Fruit fly (Drosophila melanogaster): ENCODE results near the gene CG7900.

The CG7900 gene

DNA sequence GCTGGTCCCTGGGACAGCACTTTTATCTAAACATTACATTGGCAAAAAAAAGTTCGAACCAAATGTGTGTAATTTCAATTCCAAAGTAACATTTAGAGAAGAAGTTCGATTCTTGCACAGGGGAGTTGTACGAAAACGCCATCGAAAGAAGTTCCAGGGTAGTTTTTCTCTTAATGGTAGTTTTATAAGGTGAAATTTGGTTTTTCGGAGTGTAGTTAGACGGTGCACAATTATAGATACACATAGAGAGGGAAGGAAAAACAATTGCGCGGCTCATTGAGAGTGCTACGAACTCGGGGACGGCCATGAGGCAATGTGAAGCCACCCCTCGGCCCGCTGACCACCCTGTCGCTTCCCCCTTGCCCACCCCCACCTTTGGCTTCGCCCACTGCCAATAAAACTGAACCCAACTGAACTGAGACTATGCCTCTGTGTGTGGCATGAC, 16.3 kb downstream of the CG7900 start (continued):
- TF ChIP-seq ase (GFP tag; IDR thresholded peaks at IDR 0.05) (peak; percentile 46; the same call in 2 of the 3 replicates), Bdp1 (GFP tag; optimal IDR thresholded peaks at IDR 0.05) (peak; percentile 18), CG10267 (tag; optimal IDR thresholded peaks at IDR 0.05) (peak; percentile 29), CG4707 (GFP tag; optimal IDR thresholded peaks at IDR 0.05) (peak; percentile 7), CG12942 (GFP tag; optimal IDR thresholded peaks at IDR 0.05) (peak; percentile 42), wor (GFP tag; IDR thresholded peaks at IDR 0.05) (peak; percentile 14; the same call in 1 of the 2 replicates), PHDP (tag; optimal IDR thresholded peaks at IDR 0.05) (peak; percentile 64), CG4730 (GFP tag; IDR thresholded peaks at IDR 0.05) (0 out of 2 replicates have a peak, but pooled peaks have one; percentile 34), CG17385 (GFP tag; optimal IDR thresholded peaks at IDR 0.05) (peak; percentile 59), D (optimal IDR thresholded peaks at IDR 0.05) (no peak), D (GFP tag; optimal IDR thresholded peaks at IDR 0.05) (peak; percentile 74), ken (GFP tag; IDR thresholded peaks at IDR 0.05) (peak; percentile 60; the same call in 1 of the 3 replicates), CG10209 (GFP tag; optimal IDR thresholded peaks at IDR 0.05) (peak; percentile 61), CG15479 (GFP tag; optimal IDR thresholded peaks at IDR 0.05) (no peak), Jarid2 (GFP tag; optimal IDR thresholded peaks at IDR 0.05) (peak; percentile 10), CG18764 (GFP tag; optimal IDR thresholded peaks at IDR 0.05) (peak; percentile 4), CG34224 (GFP tag; IDR thresholded peaks at IDR 0.05; ENCODE audit: partially characterized antibody) (no peak), nmo (GFP tag; optimal IDR thresholded peaks at IDR 0.05) (peak; percentile 58), dmrt99B (tag; optimal IDR thresholded peaks at IDR 0.05) (peak; percentile 77), nerfin-1 (tag; optimal IDR thresholded peaks at IDR 0.05) (peak; percentile 66), CG7987 (GFP tag; optimal IDR thresholded peaks at IDR 0.05) (no peak), CG11695 (GFP tag; IDR thresholded peaks at IDR 0.05) (peak; percentile 73), CG16863 (GFP tag; optimal IDR thresholded peaks at IDR 0.05) (peak; percentile 61), ems (GFP tag; optimal IDR thresholded peaks at IDR 0.05) (peak; percentile 32), Ravus (GFP tag; IDR thresholded peaks at IDR 0.05) (no peak), C15 (GFP tag; IDR thresholded peaks at IDR 0.05) (0 out of 3 replicates have a peak, but pooled peaks have one; percentile 39), MBD-R2 (GFP tag; IDR thresholded peaks at IDR 0.05) (peak; percentile 29; the same call in 1 of the 2 replicates), gem (tag; optimal IDR thresholded peaks at IDR 0.05) (peak; percentile 78), CG11723 (GFP tag; optimal IDR thresholded peaks at IDR 0.05) (peak; percentile 40), CG9817 (tag; optimal IDR thresholded peaks at IDR 0.05) (peak; percentile 68), jumu (GFP tag; optimal IDR thresholded peaks at IDR 0.05) (peak; percentile 59), eve (GFP tag; optimal IDR thresholded peaks at IDR 0.05) (peak in 1 of 2 experiments; percentile 69), B-H1 (GFP tag; IDR thresholded peaks at IDR 0.05) (peak; percentile 46), CG1603 (tag; optimal IDR thresholded peaks at IDR 0.05) (peak; percentile 75), CG5953 (GFP tag; IDR thresholded peaks at IDR 0.05) (peak; percentile 59; the same call in 1 of the 2 replicates), Nf-YC (tag; optimal IDR thresholded peaks at IDR 0.05) (peak; percentile 68), Lpt (GFP tag; optimal IDR thresholded peaks at IDR 0.05) (no peak), CG1529 (GFP tag; optimal IDR thresholded peaks at IDR 0.05) (peak; percentile 59), Ets97D (GFP tag; optimal IDR thresholded peaks at IDR 0.05) (peak; percentile 5), CG32772 (GFP tag; IDR thresholded peaks at IDR 0.05) (0 out of 2 replicates have a peak, but pooled peaks have one; percentile 21), Side (GFP tag; optimal IDR thresholded peaks at IDR 0.05) (peak; percentile 62), Atf-2 (GFP tag; optimal IDR thresholded peaks at IDR 0.05) (peak; percentile 37), pb (GFP tag; optimal IDR thresholded peaks at IDR 0.05) (peak; percentile 24), CG3995 (GFP tag; optimal IDR thresholded peaks at IDR 0.05) (no peak), danr (GFP tag; IDR thresholded peaks at IDR 0.05) (peak; percentile 24; the same call in 1 of the 2 replicates), wdn (GFP tag; IDR thresholded peaks at IDR 0.05) (peak; percentile 37; the same call in 1 of the 2 replicates), CG6654 (GFP tag; optimal IDR thresholded peaks at IDR 0.05) (peak; percentile 19), CG31441 (GFP tag; IDR thresholded peaks at IDR 0.05) (peak; percentile 67), Adf1 (GFP tag; IDR thresholded peaks at IDR 0.05) (peak; percentile 30; the same call in 1 of the 2 replicates), Hmr (GFP tag; optimal IDR thresholded peaks at IDR 0.05) (peak; percentile 60), CG11504 (tag; optimal IDR thresholded peaks at IDR 0.05) (peak; percentile 79)

Data from whole organism, embryonic.